Fruit fly (Drosophila melanogaster) whole organism, embryonic: Measurements from ENCODE around the gene SCCRO.

Source experiments
- Antp ChIP-seq: fragments of 200-800 bp; sonication (Bioruptor generic); optimal IDR thresholded peaks from 3 replicates; lab custom pipeline; 2016; ENCODE audit warnings: missing biosample characterization, missing genetic modification characterization
- CG12071 ChIP-seq: fragments of 200-800 bp; sonication (Bioruptor generic); optimal IDR thresholded peaks from 3 replicates; lab custom pipeline; 2018; ENCODE audit warnings: missing biosample characterization, mild to moderate bottlenecking, missing genetic modification characterization
- CG12236 ChIP-seq: fragments of 200-800 bp; sonication (Bioruptor generic); optimal IDR thresholded peaks from 2 replicates; lab custom pipeline; 2016; ENCODE audit warnings: missing biosample characterization, missing genetic modification characterization
- CG13424 ChIP-seq: fragments of 200-800 bp; sonication (Bioruptor generic); optimal IDR thresholded peaks from 2 replicates; lab custom pipeline; 2019; ENCODE audit warnings: missing biosample characterization, mild to moderate bottlenecking, missing genetic modification characterization, moderate library complexity
- CG13775 ChIP-seq: fragments of 200-800 bp; sonication (Bioruptor generic); optimal IDR thresholded peaks from 3 replicates; lab custom pipeline; 2017; ENCODE audit warnings: missing biosample characterization, mild to moderate bottlenecking, missing genetic modification characterization
- CG15269 ChIP-seq: fragments of 200-800 bp; sonication (Bioruptor generic); optimal IDR thresholded peaks from 2 replicates; lab custom pipeline; 2018; ENCODE audit warnings: missing biosample characterization, mild to moderate bottlenecking, missing genetic modification characterization, moderate library complexity
- CG1529 ChIP-seq: fragments of 200-800 bp; sonication (Bioruptor generic); optimal IDR thresholded peaks from 3 replicates; lab custom pipeline; 2018; ENCODE audit warnings: missing biosample characterization, missing genetic modification characterization
- CG15514 ChIP-seq: fragments of 200-800 bp; sonication (Bioruptor generic); optimal IDR thresholded peaks from 3 replicates; lab custom pipeline; 2017; ENCODE audit warnings: missing biosample characterization, missing genetic modification characterization, mild to moderate bottlenecking, moderate library complexity, missing genetic modification reagents
- CG2116 ChIP-seq: fragments of 200-800 bp; sonication (Bioruptor generic); optimal IDR thresholded peaks from 3 replicates; lab custom pipeline; 2018; ENCODE audit warnings: missing biosample characterization, mild to moderate bottlenecking, missing genetic modification characterization
- CG2678 ChIP-seq: fragments of 200-800 bp; sonication (Bioruptor generic); optimal IDR thresholded peaks from 3 replicates; lab custom pipeline; 2019; ENCODE audit warnings: missing biosample characterization, mild to moderate bottlenecking, missing genetic modification characterization, moderate library complexity
- CG34224 ChIP-seq: fragments of 200-800 bp; sonication (Bioruptor generic); IDR thresholded peaks from 3 replicates; pipeline ENCODE4 v1.3.6; 2022; ENCODE audit warnings: missing biosample characterization, missing genetic modification characterization; ENCODE audit not compliant: partially characterized antibody
- CG3847 ChIP-seq: fragments of 200-800 bp; sonication (Bioruptor generic); IDR thresholded peaks from 2 replicates; pipeline ENCODE4 v1.3.6; 2022; ENCODE audit warnings: missing biosample characterization, missing genetic modification characterization
- CG5180 ChIP-seq: fragments of 200-800 bp; sonication (Bioruptor generic); optimal IDR thresholded peaks from 3 replicates; lab custom pipeline; 2017; ENCODE audit warnings: missing biosample characterization, missing genetic modification characterization, mild to moderate bottlenecking, moderate library complexity, missing genetic modification reagents
- CG7928 ChIP-seq: fragments of 200-800 bp; sonication (Bioruptor generic); optimal IDR thresholded peaks from 2 replicates; lab custom pipeline; 2017; ENCODE audit warnings: missing biosample characterization, mild to moderate bottlenecking, missing genetic modification characterization
- CG8944 ChIP-seq: fragments of 200-800 bp; sonication (Bioruptor generic); optimal IDR thresholded peaks from 3 replicates; lab custom pipeline; 2016; ENCODE audit warnings: missing biosample characterization, missing genetic modification characterization
- CG9727 ChIP-seq: fragments of 200-800 bp; sonication (Bioruptor generic); optimal IDR thresholded peaks from 3 replicates; lab custom pipeline; 2017; ENCODE audit warnings: missing biosample characterization, mild to moderate bottlenecking, missing genetic modification characterization
- Camta ChIP-seq: fragments of 200-800 bp; sonication (Bioruptor generic); optimal IDR thresholded peaks from 2 replicates; lab custom pipeline; 2016; ENCODE audit warnings: missing biosample characterization, missing genetic modification characterization
- D19B ChIP-seq: fragments of 200-800 bp; sonication (Bioruptor generic); optimal IDR thresholded peaks from 2 replicates; lab custom pipeline; 2017; ENCODE audit warnings: missing biosample characterization, mild to moderate bottlenecking, missing genetic modification characterization
- Deaf1 ChIP-seq: fragments of 200-800 bp; optimal IDR thresholded peaks from 3 replicates; lab custom pipeline; 2019; ENCODE audit warnings: missing biosample characterization, mild to moderate bottlenecking, missing genetic modification characterization, moderate library complexity
- E2f1 ChIP-seq: fragments of 200-800 bp; sonication (Bioruptor generic); IDR thresholded peaks from 2 replicates; pipeline ENCODE4 v1.3.6; 2022; ENCODE audit warnings: missing biosample characterization, missing genetic modification characterization
- Elba2 ChIP-seq: fragments of 200-800 bp; sonication (Bioruptor generic); optimal IDR thresholded peaks from 3 replicates; lab custom pipeline; 2016; ENCODE audit warnings: missing biosample characterization, missing genetic modification characterization
- Fer2 ChIP-seq: fragments of 200-800 bp; sonication (Bioruptor generic); optimal IDR thresholded peaks from 2 replicates; lab custom pipeline; 2018; ENCODE audit warnings: missing biosample characterization, mild to moderate bottlenecking, missing genetic modification characterization, moderate library complexity
- HmgD ChIP-seq: fragments of 200-800 bp; sonication (Bioruptor generic); optimal IDR thresholded peaks from 3 replicates; lab custom pipeline; 2016; ENCODE audit warnings: missing biosample characterization, missing genetic modification characterization
- Lpt ChIP-seq: fragments of >200 bp; optimal IDR thresholded peaks from 2 replicates; lab custom pipeline; 2018; ENCODE audit warnings: missing biosample characterization, missing genetic modification characterization
- MESR4 ChIP-seq: fragments of 200-800 bp; sonication (Bioruptor generic); optimal IDR thresholded peaks from 2 replicates; lab custom pipeline; 2018; ENCODE audit warnings: missing biosample characterization, mild to moderate bottlenecking, missing genetic modification characterization, moderate library complexity
- Meics ChIP-seq: fragments of 200-800 bp; sonication (Bioruptor generic); optimal IDR thresholded peaks from 2 replicates; lab custom pipeline; 2017; ENCODE audit warnings: missing biosample characterization, mild to moderate bottlenecking, missing genetic modification characterization
- Myb ChIP-seq: fragments of 200-800 bp; sonication (Bioruptor generic); optimal IDR thresholded peaks from 2 replicates; lab custom pipeline; 2016; ENCODE audit warnings: missing biosample characterization, missing genetic modification characterization
- Oli ChIP-seq: fragments of 200-800 bp; sonication (Bioruptor generic); optimal IDR thresholded peaks from 2 replicates; lab custom pipeline; 2018; ENCODE audit warnings: missing biosample characterization, mild to moderate bottlenecking, missing genetic modification characterization, moderate library complexity
- PHDP ChIP-seq: fragments of 200-800 bp; sonication (Bioruptor generic); optimal IDR thresholded peaks from 3 replicates; lab custom pipeline; 2018; ENCODE audit warnings: missing biosample characterization, mild to moderate bottlenecking, missing genetic modification characterization, moderate library complexity
- Scr ChIP-seq: fragments of 200-800 bp; sonication (Bioruptor generic); IDR thresholded peaks from 2 replicates; pipeline ENCODE4 v1.3.6; 2022; ENCODE audit warnings: missing biosample characterization, missing genetic modification characterization; ENCODE audit not compliant: partially characterized antibody
- TFAM ChIP-seq: fragments of 200-800 bp; sonication (Bioruptor generic); optimal IDR thresholded peaks from 2 replicates; lab custom pipeline; 2017; ENCODE audit warnings: missing biosample characterization, missing genetic modification characterization, inconsistent platforms
- amos ChIP-seq: fragments of 200-800 bp; sonication (Bioruptor generic); IDR thresholded peaks from 2 replicates; pipeline ENCODE4 v1.3.6; 2022; ENCODE audit warnings: missing biosample characterization, missing genetic modification characterization; ENCODE audit not compliant: partially characterized antibody
- corto ChIP-seq: fragments of 200-800 bp; sonication (Bioruptor generic); optimal IDR thresholded peaks from 2 replicates; lab custom pipeline; 2016; ENCODE audit warnings: missing biosample characterization, mild to moderate bottlenecking, missing genetic modification characterization, moderate library complexity
- cwo ChIP-seq: fragments of 200-800 bp; sonication (Bioruptor generic); optimal IDR thresholded peaks from 3 replicates; lab custom pipeline; 2017; ENCODE audit warnings: missing biosample characterization, missing genetic modification characterization, mild to moderate bottlenecking, moderate library complexity, missing genetic modification reagents
- esg ChIP-seq: fragments of 200-800 bp; sonication (Bioruptor generic); conservative IDR thresholded peaks from 2 replicates; pipeline ENCODE4 v1.3.6; 2022; ENCODE audit warnings: missing biosample characterization, missing genetic modification characterization
- hb ChIP-seq: fragments of 200-800 bp; sonication (Bioruptor generic); IDR thresholded peaks from 3 replicates; pipeline ENCODE4 v1.3.6; 2022; ENCODE audit warnings: missing biosample characterization, missing genetic modification characterization; ENCODE audit not compliant: partially characterized antibody
- jumu ChIP-seq: fragments of 200-800 bp; sonication (Bioruptor generic); optimal IDR thresholded peaks from 3 replicates; lab custom pipeline; 2016; ENCODE audit warnings: missing biosample characterization, missing genetic modification characterization
- ken ChIP-seq: fragments of 200-800 bp; sonication (Bioruptor generic); IDR thresholded peaks from 3 replicates; pipeline ENCODE4 v1.3.6; 2022; ENCODE audit warnings: missing biosample characterization, missing genetic modification characterization
- klu ChIP-seq: fragments of 200-800 bp; sonication (Bioruptor generic); IDR thresholded peaks from 2 replicates; pipeline ENCODE4 v1.3.6; 2022; ENCODE audit warnings: missing biosample characterization, missing genetic modification characterization
- lola ChIP-seq, 3 experiments: fragments of >200 bp in 2 of 3; fragments of 200-800 bp in 1 of 3; sonication (Bioruptor generic) in 1 of 3; optimal IDR thresholded peaks; 2 replicates each; lab custom pipeline; 2017 to 2019; ENCODE audit warnings: missing biosample characterization in 3 of 3, missing genetic modification characterization in 3 of 3, mild to moderate bottlenecking in 1 of 3, moderate library complexity in 1 of 3
- onecut ChIP-seq: fragments of 200-800 bp; sonication (Bioruptor generic); IDR thresholded peaks from 2 replicates; pipeline ENCODE4 v1.3.6; 2022; ENCODE audit warnings: missing biosample characterization, missing genetic modification characterization
- pan ChIP-seq, 4 experiments: fragments of >200 bp in 3 of 4; fragments of 200-800 bp in 1 of 4; sonication (Bioruptor generic) in 1 of 4; optimal IDR thresholded peaks in 3 of 4; IDR thresholded peaks in 1 of 4; 2 replicates each; pipeline versions ENCODE4 v1.3.6 to Lab custom; 2017 to 2022; ENCODE audit warnings: missing biosample characterization in 2 of 4, missing genetic modification characterization in 2 of 4, mixed read lengths in 1 of 4
- prd ChIP-seq, 3 experiments: fragments of >200 bp in 2 of 3; fragments of 200-800 bp in 1 of 3; sonication (Bioruptor generic) in 1 of 3; optimal IDR thresholded peaks in 2 of 3; IDR thresholded peaks in 1 of 3; 2 replicates in 2 of 3; 3 replicates in 1 of 3; pipeline versions ENCODE4 v1.3.6 to Lab custom; 2017 to 2022; ENCODE audit warnings: missing biosample characterization in 1 of 3, missing genetic modification characterization in 1 of 3
- salm ChIP-seq: fragments of 200-800 bp; sonication (Bioruptor generic); optimal IDR thresholded peaks from 2 replicates; lab custom pipeline; 2018; ENCODE audit warnings: missing biosample characterization, mild to moderate bottlenecking, missing genetic modification characterization
- slou ChIP-seq: fragments of 200-800 bp; sonication (Bioruptor generic); optimal IDR thresholded peaks from 3 replicates; lab custom pipeline; 2016; ENCODE audit warnings: missing biosample characterization, missing genetic modification characterization
- tx ChIP-seq: fragments of 200-800 bp; sonication (Bioruptor generic); optimal IDR thresholded peaks from 2 replicates; lab custom pipeline; 2016; ENCODE audit warnings: missing biosample characterization, missing genetic modification characterization
- unpg ChIP-seq: fragments of 200-800 bp; sonication (Bioruptor generic); optimal IDR thresholded peaks from 3 replicates; lab custom pipeline; 2018; ENCODE audit warnings: missing biosample characterization, mild to moderate bottlenecking, missing genetic modification characterization, moderate library complexity
- zfh2 ChIP-seq: fragments of 200-800 bp; sonication (Bioruptor generic); optimal IDR thresholded peaks from 2 replicates; lab custom pipeline; 2016; ENCODE audit warnings: missing biosample characterization, missing genetic modification characterization

SCCRO gene

dm6 chr3L:15566484-15566955 is 3.3 kb downstream of the SCCRO start (continued):
- TF ChIP-seq klu (GFP tag; lab: Robert Waterston, UW) (no peak), CG13775 (GFP tag; lab: Kevin White, UChicago) (peak; percentile 42), CG3847 (peak; percentile 47), onecut (peak; percentile 67), amos (GFP tag; lab: Robert Waterston, UW) (no peak), jumu (peak; percentile 42), cwo (GFP tag; lab: Kevin White, UChicago) (peak; percentile 78), CG15269 (tag; lab: Kevin White, UChicago) (no peak), corto (no peak), CG8944 (GFP tag; lab: Kevin White, UChicago) (no peak), esg (GFP tag; lab: Robert Waterston, UW) (no peak), Camta (GFP tag; lab: Kevin White, UChicago) (no peak), pan (optimal IDR thresholded peaks at IDR 0.05; lab: Kevin White, UChicago) (no peak), pan (GFP tag; optimal IDR thresholded peaks at IDR 0.05 in 1 of 2, IDR thresholded peaks at IDR 0.05 in 1 of 2) (peak in 1 of 2 experiments; percentile 53), CG7928 (GFP tag; lab: Kevin White, UChicago) (peak; percentile 57), PHDP (peak; percentile 75), CG12236 (peak; percentile 25), CG9727 (GFP tag; lab: Kevin White, UChicago) (peak; percentile 68), E2f1 (GFP tag; lab: Robert Waterston, UW) (peak; percentile 57; the same call in 1 of the 2 replicates), HmgD (peak; percentile 9), MESR4 (GFP tag; lab: Kevin White, UChicago) (no peak), CG12071 (peak; percentile 89), Fer2 (tag; lab: Kevin White, UChicago) (peak; percentile 59), tx (GFP tag; lab: Kevin White, UChicago) (no peak), CG34224 (no peak; the same call in 2 of the 3 replicates), ken (GFP tag; lab: Robert Waterston, UW) (no peak), CG13424 (tag; lab: Kevin White, UChicago) (peak; percentile 64), D19B (no peak), prd (optimal IDR thresholded peaks at IDR 0.05; lab: Kevin White, UChicago) (no peak), prd (GFP tag; IDR thresholded peaks at IDR 0.05; lab: Robert Waterston, UW) (peak; percentile 19; the same call in 1 of the 3 replicates), CG15514 (GFP tag; lab: Kevin White, UChicago) (peak; percentile 56), salm (tag; lab: Kevin White, UChicago) (peak; percentile 53), Meics (GFP tag; lab: Kevin White, UChicago) (peak; percentile 62), lola (GFP tag; optimal IDR thresholded peaks at IDR 0.05; lab: Kevin White, UChicago) (peak in 1 of 3 experiments; percentile 59), CG1529 (peak; percentile 71), Deaf1 (tag; lab: Kevin White, UChicago) (peak; percentile 91), CG5180 (peak; percentile 71), Lpt (no peak), Elba2 (GFP tag; lab: Kevin White, UChicago) (no peak), zfh2 (GFP tag; lab: Kevin White, UChicago) (no peak), slou (GFP tag; lab: Kevin White, UChicago) (no peak), unpg (GFP tag; lab: Kevin White, UChicago) (peak; percentile 64), Scr (GFP tag; lab: Robert Waterston, UW) (no peak), hb (GFP tag; lab: Robert Waterston, UW) (no peak), Myb (no peak), CG2678 (tag; lab: Kevin White, UChicago) (no peak), TFAM (GFP tag; lab: Kevin White, UChicago) (peak; percentile 29), Oli (peak; percentile 51), Antp (GFP tag; lab: Kevin White, UChicago) (no peak), CG2116 (GFP tag; lab: Kevin White, UChicago) (no peak)
